Worm (Caenorhabditis elegans): ENCODE data around the gene lin-26.

DNA sequence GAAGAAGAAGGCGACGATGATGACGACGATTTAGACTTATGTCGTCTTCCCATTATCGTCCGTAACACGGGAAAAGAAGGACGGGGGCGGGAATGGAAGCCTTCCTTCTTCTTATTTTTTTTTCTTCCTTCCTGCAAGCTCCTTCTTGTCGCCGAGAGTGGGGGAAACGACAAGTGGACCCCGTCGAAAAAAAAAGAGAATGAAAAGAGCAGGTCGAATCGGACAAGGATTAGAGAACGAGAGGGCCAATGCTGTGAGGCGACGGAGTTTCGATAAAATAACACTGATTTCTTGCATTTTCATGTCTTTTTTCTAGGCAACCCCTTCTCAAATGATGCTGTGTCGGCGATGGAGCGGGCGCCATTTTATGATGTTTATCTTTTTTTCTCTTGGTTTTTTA, 30.8 kb upstream of the lin-26 start, which contains the start of gene pde-4:
- no peak for TF ChIP-seq him-1 (tag; optimal IDR thresholded peaks at IDR 0.05)
- no peak for TF ChIP-seq dao-5 (tag; optimal IDR thresholded peaks at IDR 0.05)
- TF ChIP-seq W03F9.2 (tag; optimal IDR thresholded peaks at IDR 0.05) = no peak
